Fruit fly (Drosophila melanogaster) whole organism, wandering third instar larva: Measurements from ENCODE around the gene Osi1.

ENCODE experiments used
- CG32264 ChIP-seq: fragments of 200-800 bp; sonication (Bioruptor generic); optimal IDR thresholded peaks from 2 replicates; lab custom pipeline; 2016; ENCODE audit warnings: missing biosample characterization, missing genetic modification characterization
- fru ChIP-seq: fragments of 200-800 bp; sonication (Bioruptor generic); optimal IDR thresholded peaks from 3 replicates; lab custom pipeline; 2016; ENCODE audit warnings: missing biosample characterization, mild to moderate bottlenecking, missing genetic modification characterization
- psq ChIP-seq: fragments of 200-800 bp; sonication (Bioruptor generic); optimal IDR thresholded peaks from 3 replicates; lab custom pipeline; 2017; ENCODE audit warnings: missing biosample characterization, mild to moderate bottlenecking, missing genetic modification characterization, moderate library complexity
- sage ChIP-seq: fragments of 200-800 bp; sonication (Bioruptor generic); optimal IDR thresholded peaks from 2 replicates; lab custom pipeline; 2016; ENCODE audit warnings: missing biosample characterization, mild to moderate bottlenecking, missing genetic modification characterization

DNA sequence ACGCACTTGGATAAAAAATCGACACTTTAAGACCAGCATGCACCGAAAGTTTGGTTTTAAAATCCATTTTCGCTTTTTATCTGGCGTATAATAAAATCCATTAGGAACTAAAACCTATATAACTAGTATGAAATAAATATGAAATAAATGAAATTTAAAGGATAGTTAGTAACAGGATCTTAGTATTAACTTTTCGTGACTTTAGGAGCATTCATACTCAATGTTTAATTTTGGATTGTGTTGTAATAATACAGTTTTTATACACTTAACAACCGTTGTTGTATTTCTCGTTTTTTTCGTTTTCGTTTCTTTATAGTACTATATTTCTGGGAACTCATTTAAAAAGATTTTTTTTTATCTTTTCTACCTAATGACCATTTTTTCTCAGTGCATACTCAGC lies 24.2 kb upstream of the Osi1 start:
- no peak for TF ChIP-seq fru (GFP tag; lab: Kevin White, UChicago)
- no peak for TF ChIP-seq psq (GFP tag; lab: Kevin White, UChicago)
- no peak for TF ChIP-seq CG32264 (GFP tag; lab: Kevin White, UChicago)
- TF ChIP-seq sage: no peak
